Worm (Caenorhabditis elegans): ENCODE results near the gene F19H6.6.

ce11 chrX:12391380-12391779, 30.8 kb downstream of the F19H6.6 start, which contains the start of gene nekl-3:
- TF ChIP-seq unc-62 (GFP tag; optimal IDR thresholded peaks at IDR 0.05) = no peak
- no peak for TF ChIP-seq lin-15B (tag; optimal IDR thresholded peaks at IDR 0.05)
- TF ChIP-seq ZK546.5 (tag; optimal IDR thresholded peaks at IDR 0.05) = no peak
- no peak for TF ChIP-seq ceh-9 (tag; optimal IDR thresholded peaks at IDR 0.05)
- TF ChIP-seq nhr-12 (tag; optimal IDR thresholded peaks at IDR 0.05) = no peak
- no peak for TF ChIP-seq elt-3 (tag; optimal IDR thresholded peaks at IDR 0.05)
- TF ChIP-seq fos-1 (tag; optimal IDR thresholded peaks at IDR 0.05) = no peak
- no peak for TF ChIP-seq egl-27 (tag; optimal IDR thresholded peaks at IDR 0.05)
- no peak for TF ChIP-seq ztf-11 (tag; optimal IDR thresholded peaks at IDR 0.05)

Measured in whole organism, L3 larva.